ENCODE assay signal across 4 worm cellular contexts in genomic region chrII:4600276-4600675, ce11.
TF ChIP-seq lines count a peak whose summit lies in the region.

No protein-coding gene starts in this region.

TF ChIP-seq in whole organism, L1 larva, 84 proteins besides CTCF, POLR2A, EP300 and RAD21:
- TF ChIP-seq nhr-85 (tag; lab: Kevin White, UChicago): peak; percentile 25
- peak; percentile 2 for TF ChIP-seq snu-23 (GFP tag; optimal IDR thresholded peaks at IDR 0.05; lab: Kevin White, UChicago)
- no peak for TF ChIP-seq ces-1 (GFP tag; optimal IDR thresholded peaks at IDR 0.05; lab: Kevin White, UChicago)
- peak; percentile 82 for TF ChIP-seq blmp-1 (tag; optimal IDR thresholded peaks at IDR 0.05; lab: Kevin White, UChicago)
- TF ChIP-seq nhr-47 (tag; optimal IDR thresholded peaks at IDR 0.05; lab: Kevin White, UChicago): no peak
- no peak for TF ChIP-seq elt-2 (tag; optimal IDR thresholded peaks at IDR 0.05; lab: Kevin White, UChicago)
- peak; percentile 14 for TF ChIP-seq lin-14 (GFP tag; optimal IDR thresholded peaks at IDR 0.05; lab: Kevin White, UChicago)

TF ChIP-seq in whole organism, L2 larva, 48 proteins besides CTCF, POLR2A, EP300 and RAD21:
- no peak for TF ChIP-seq nhr-10 (tag; optimal IDR thresholded peaks at IDR 0.05; lab: Kevin White, UChicago)
- TF ChIP-seq blmp-1 (tag; optimal IDR thresholded peaks at IDR 0.05; lab: Kevin White, UChicago; ENCODE audit: insufficient read depth): peak; percentile 51
- no peak for TF ChIP-seq lin-13 (GFP tag; optimal IDR thresholded peaks at IDR 0.05; lab: Kevin White, UChicago)
TF ChIP-seq in whole organism, L2 larva: peak in this region for 1.

TF ChIP-seq in whole organism, L4 larva, 104 proteins besides CTCF, POLR2A, EP300 and RAD21:
- no peak for TF ChIP-seq hlh-11 (tag; optimal IDR thresholded peaks at IDR 0.05; lab: Kevin White, UChicago)
- TF ChIP-seq nhr-28 (tag; optimal IDR thresholded peaks at IDR 0.05; lab: Kevin White, UChicago): peak; percentile 32
- no peak for TF ChIP-seq mxl-3 (GFP tag; optimal IDR thresholded peaks at IDR 0.05; lab: Kevin White, UChicago)
- TF ChIP-seq aha-1 (tag; lab: Kevin White, UChicago): peak; percentile 86
- TF ChIP-seq dmd-6 (GFP tag; IDR thresholded peaks at IDR 0.05; lab: Robert Waterston, UW): peak; percentile 16; the same call in 1 of the 2 replicates

TF ChIP-seq in whole organism, young adult, 124 proteins besides CTCF, POLR2A, EP300 and RAD21:
- no peak for TF ChIP-seq nhr-120 (GFP tag; IDR thresholded peaks at IDR 0.05; lab: Robert Waterston, UW)
- TF ChIP-seq ztf-26 (tag; optimal IDR thresholded peaks at IDR 0.05; lab: Kevin White, UChicago): peak; percentile 31
- TF ChIP-seq lin-40 (tag; optimal IDR thresholded peaks at IDR 0.05; lab: Kevin White, UChicago): peak; percentile 14
